Worm (Caenorhabditis elegans): ENCODE results near the gene iglr-2.

The iglr-2 gene

DNA sequence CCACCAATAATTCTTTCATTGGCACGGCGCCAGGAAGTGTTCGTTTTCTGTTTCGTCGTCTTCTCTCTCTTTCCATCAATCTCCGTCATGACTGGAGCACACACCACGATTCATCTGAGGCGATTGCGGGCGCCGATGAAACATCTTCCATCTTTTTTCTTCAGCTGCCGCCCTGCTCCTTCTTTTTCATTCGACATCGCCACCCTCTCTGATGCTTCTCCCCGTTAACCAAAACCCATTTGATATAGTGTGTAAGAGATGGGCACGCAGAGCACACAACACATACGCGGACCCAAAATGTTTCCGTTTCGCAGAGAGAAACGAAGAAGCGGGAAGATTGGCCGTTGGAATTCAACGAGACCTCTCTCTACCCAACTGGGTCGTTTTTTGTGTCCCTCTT, 43.6 kb downstream of the iglr-2 start:
- TF ChIP-seq K12H6.12 (tag; optimal IDR thresholded peaks at IDR 0.05) = peak; percentile 46
- TF ChIP-seq nhr-80 (tag; optimal IDR thresholded peaks at IDR 0.05) = no peak
- 0 out of 2 replicates have a peak, but pooled peaks have one; percentile 15 for TF ChIP-seq hmg-1.2 (GFP tag; IDR thresholded peaks at IDR 0.05)

DNA sequence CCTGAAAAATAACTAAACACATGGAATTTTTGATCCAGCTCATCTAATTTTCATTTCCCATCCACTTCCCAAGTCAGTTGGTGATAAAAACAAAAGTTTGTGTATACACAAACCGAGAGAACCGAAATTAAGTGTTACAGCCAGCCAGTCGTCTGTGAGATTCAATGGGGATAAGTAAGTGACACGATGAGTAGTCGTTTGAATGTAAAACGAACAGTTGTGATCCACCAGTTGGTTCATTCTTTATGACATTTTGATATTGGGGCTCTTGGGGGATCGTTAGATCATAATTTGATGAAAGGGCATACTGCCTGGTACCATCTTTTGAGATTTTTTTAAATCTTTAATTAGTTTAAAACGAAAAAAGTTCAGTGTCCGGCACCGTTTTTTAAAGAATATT, 44.3 kb downstream of the iglr-2 start:
- TF ChIP-seq attf-5 (GFP tag; optimal IDR thresholded peaks at IDR 0.05) = no peak
- no peak for TF ChIP-seq ceh-40 (GFP tag; IDR thresholded peaks at IDR 0.05)
- no peak for TF ChIP-seq ztf-22 (GFP tag; optimal IDR thresholded peaks at IDR 0.05)
- no peak for TF ChIP-seq nfya-1 (tag; optimal IDR thresholded peaks at IDR 0.05; ENCODE audit: borderline replicate concordance, insufficient read depth)

DNA sequence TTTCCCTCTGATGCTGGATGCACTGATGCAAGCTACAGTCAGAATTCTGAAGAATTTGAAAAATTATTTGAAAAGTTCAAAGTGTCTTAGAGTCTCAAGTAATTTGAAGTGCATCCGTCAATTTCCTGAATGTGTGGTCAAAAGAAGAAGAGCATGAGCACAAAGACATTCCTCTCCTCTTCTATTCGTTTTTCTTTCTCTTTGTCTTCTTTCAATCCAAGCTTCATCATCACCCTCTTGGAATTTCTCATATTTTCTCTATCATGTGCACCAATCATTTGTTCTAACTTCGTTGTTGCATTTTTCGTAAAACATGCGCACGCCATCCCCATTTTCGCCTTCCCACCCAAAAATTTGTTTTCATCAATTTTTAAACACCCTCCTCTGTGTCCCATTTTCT, 45.1 kb downstream of the iglr-2 start:
- TF ChIP-seq attf-5 (GFP tag; optimal IDR thresholded peaks at IDR 0.05) = no peak
- TF ChIP-seq ets-4 (GFP tag; optimal IDR thresholded peaks at IDR 0.05) = no peak
- TF ChIP-seq ceh-40 (GFP tag; IDR thresholded peaks at IDR 0.05) = no peak
- TF ChIP-seq nhr-80 (tag; optimal IDR thresholded peaks at IDR 0.05) = no peak
- no peak for TF ChIP-seq B0035.1 (tag; optimal IDR thresholded peaks at IDR 0.05)
- TF ChIP-seq chd-7 (tag; optimal IDR thresholded peaks at IDR 0.05) = no peak
- TF ChIP-seq ceh-27 (GFP tag; optimal IDR thresholded peaks at IDR 0.05) = peak; percentile 18
- no peak for TF ChIP-seq fkh-3 (tag; optimal IDR thresholded peaks at IDR 0.05)

DNA sequence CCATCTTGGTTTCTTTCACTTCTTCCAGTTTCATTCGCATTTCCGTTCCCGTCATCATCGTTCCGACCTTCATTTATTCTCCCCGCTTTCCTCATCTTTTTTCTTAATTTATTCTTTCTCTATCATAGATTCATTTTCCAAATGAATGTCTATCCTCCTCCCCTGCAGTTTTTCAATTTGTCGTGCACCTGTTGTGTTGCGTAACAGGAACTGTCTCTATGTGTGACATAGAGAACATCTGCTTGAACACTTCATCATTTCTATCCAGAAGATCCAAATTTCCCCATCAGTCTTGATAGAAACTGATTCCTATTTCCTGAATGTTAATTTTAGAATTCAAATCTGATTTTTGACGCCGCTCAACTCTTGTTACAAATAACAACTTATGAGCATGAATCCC, 47.6 kb downstream of the iglr-2 start:
- TF ChIP-seq snpc-3.4 (tag; optimal IDR thresholded peaks at IDR 0.05) (no peak), nhr-179 (tag; optimal IDR thresholded peaks at IDR 0.05) (no peak), ztf-28 (GFP tag; IDR thresholded peaks at IDR 0.05) (no peak), F33H1.4 (GFP tag; IDR thresholded peaks at IDR 0.05) (no peak), ceh-58 (GFP tag; IDR thresholded peaks at IDR 0.05) (no peak), let-526 (GFP tag; IDR thresholded peaks at IDR 0.05) (no peak), C06A6.2 (GFP tag; conservative IDR thresholded peaks at IDR 0.05) (no peak), chd-7 (tag; optimal IDR thresholded peaks at IDR 0.05) (no peak), B0336.3 (GFP tag; IDR thresholded peaks at IDR 0.05) (no peak), rcor-1 (GFP tag; IDR thresholded peaks at IDR 0.05) (no peak), sdz-38 (tag; optimal IDR thresholded peaks at IDR 0.05) (no peak), nhr-120 (GFP tag; IDR thresholded peaks at IDR 0.05) (no peak), K11D2.4 (GFP tag; IDR thresholded peaks at IDR 0.05) (no peak), attf-3 (GFP tag; conservative IDR thresholded peaks at IDR 0.05) (no peak), die-1 (tag; optimal IDR thresholded peaks at IDR 0.05) (no peak), unc-130 (GFP tag; optimal IDR thresholded peaks at IDR 0.05) (no peak), aptf-2 (GFP tag; conservative IDR thresholded peaks at IDR 0.05) (no peak)

DNA sequence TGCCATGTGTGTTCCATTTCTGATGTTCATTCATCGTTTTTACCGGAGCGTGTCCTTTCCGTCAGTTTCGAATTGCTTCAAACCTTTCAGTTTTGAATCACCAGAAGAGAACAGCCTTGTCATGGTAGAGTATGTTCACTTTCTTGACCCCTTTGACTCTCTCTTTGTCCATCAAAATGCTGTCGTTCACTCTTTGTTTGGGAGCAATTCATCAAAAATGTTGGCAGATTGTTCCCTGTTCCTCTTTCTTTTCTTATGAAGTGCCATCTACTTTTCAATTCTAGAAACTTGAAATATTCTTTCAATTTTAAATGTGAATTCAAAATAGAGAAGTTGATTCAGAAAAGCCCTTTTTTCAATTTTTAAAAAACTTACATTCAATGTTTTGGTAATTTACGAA, 49.8 kb downstream of the iglr-2 start:
- TF ChIP-seq attf-3 (GFP tag; conservative IDR thresholded peaks at IDR 0.05) (no peak), dpff-1 (tag; optimal IDR thresholded peaks at IDR 0.05) (no peak), aptf-2 (GFP tag; conservative IDR thresholded peaks at IDR 0.05) (no peak), lin-26 (GFP tag; IDR thresholded peaks at IDR 0.05) (no peak), ceh-27 (GFP tag; optimal IDR thresholded peaks at IDR 0.05) (no peak), dox-1 (GFP tag; IDR thresholded peaks at IDR 0.05) (no peak), hmg-1.2 (GFP tag; IDR thresholded peaks at IDR 0.05) (no peak), Y53F4B.3 (GFP tag; IDR thresholded peaks at IDR 0.05) (no peak)

Measured in whole organism, young adult.